Fruit fly (Drosophila melanogaster) Kc167 (cell line): ENCODE results near the gene Rad9.

Source experiments
- Myc ChIP-seq: fragments of >200 bp; optimal IDR thresholded peaks from 2 replicates; lab custom pipeline; 2017; ENCODE audit warnings: missing external identifiers
- insv ChIP-seq: fragments of >200 bp; optimal IDR thresholded peaks from 3 replicates; lab custom pipeline; 2018; ENCODE audit warnings: missing external identifiers

- TF ChIP-seq Myc (no peak), insv (lab: Kevin White, UChicago) (no peak)
Measured at dm6 chr3L:18917281-18917680, 44.9 kb upstream of the Rad9 start, which contains the start of gene CG6839.
